Worm (Caenorhabditis elegans): ENCODE measurements around the gene B0334.4.

DNA sequence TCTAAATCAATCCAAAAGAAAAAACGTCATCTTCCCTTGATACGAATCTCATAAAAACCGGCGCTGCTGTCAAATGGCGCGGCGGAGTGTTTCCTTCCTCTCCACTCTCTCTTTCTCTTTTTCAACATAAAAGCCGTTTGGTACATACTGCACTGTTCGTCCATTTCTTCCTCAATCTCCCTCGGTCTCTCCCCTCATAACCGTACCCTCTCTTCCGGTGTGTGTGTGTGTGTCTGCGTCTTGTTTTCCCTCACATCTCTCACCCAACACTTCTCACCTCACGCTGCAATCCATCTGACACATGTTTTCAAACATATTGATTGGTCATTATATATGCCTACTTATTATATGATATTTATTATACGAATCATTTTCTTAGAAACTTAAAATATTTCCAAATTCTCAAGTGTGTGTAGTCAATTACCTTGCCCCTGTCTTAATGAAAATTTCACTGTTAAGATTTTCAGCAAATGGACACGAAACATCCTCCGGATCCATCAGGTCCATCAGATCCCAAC, 31.0 kb upstream of the B0334.4 start, which contains the start of the genes aars-1 and rga-1:
- TF ChIP-seq lin-13 (GFP tag; optimal IDR thresholded peaks at IDR 0.05): peak; percentile 20
- no peak for TF ChIP-seq mab-5 (tag; optimal IDR thresholded peaks at IDR 0.05)
- no peak for TF ChIP-seq nhr-237 (tag; optimal IDR thresholded peaks at IDR 0.05)
- no peak for TF ChIP-seq unc-62 (GFP tag; optimal IDR thresholded peaks at IDR 0.05)
- no peak for TF ChIP-seq R02D3.7 (tag; optimal IDR thresholded peaks at IDR 0.05)
- no peak for TF ChIP-seq ceh-82 (tag; optimal IDR thresholded peaks at IDR 0.05)
- no peak for TF ChIP-seq lin-39 (tag; optimal IDR thresholded peaks at IDR 0.05)
- TF ChIP-seq nhr-12 (tag; optimal IDR thresholded peaks at IDR 0.05): no peak
- no peak for TF ChIP-seq skn-1 (tag; optimal IDR thresholded peaks at IDR 0.05)
- no peak for TF ChIP-seq nhr-11 (tag; optimal IDR thresholded peaks at IDR 0.05)
- peak; percentile 70 for TF ChIP-seq blmp-1 (tag; optimal IDR thresholded peaks at IDR 0.05; ENCODE audit: insufficient read depth)
- TF ChIP-seq egl-27 (tag; optimal IDR thresholded peaks at IDR 0.05): no peak

Data from whole organism, L2 larva.